Worm (Caenorhabditis elegans): ENCODE results near the gene clh-5.

clh-5 gene

ce11 chrII:9061099-9061498 is 37.3 kb downstream of the clh-5 start, which contains the start of gene T24B8.3:
Gene T24B8.3, minus strand, starts transcription at chrII:9061137.
- TF ChIP-seq C17E4.6 (GFP tag; IDR thresholded peaks at IDR 0.05) (no peak), madf-8 (GFP tag; conservative IDR thresholded peaks at IDR 0.05) (no peak), akir-1 (GFP tag; optimal IDR thresholded peaks at IDR 0.05) (no peak), Y79H2A.3 (GFP tag; conservative IDR thresholded peaks at IDR 0.05) (no peak), ztf-3 (GFP tag; optimal IDR thresholded peaks at IDR 0.05) (no peak), somi-1 (GFP tag; optimal IDR thresholded peaks at IDR 0.05) (no peak), ceh-79 (tag; optimal IDR thresholded peaks at IDR 0.05) (no peak), hlh-12 (tag; optimal IDR thresholded peaks at IDR 0.05) (no peak), hrde-1 (tag; optimal IDR thresholded peaks at IDR 0.05; ENCODE audit: borderline replicate concordance) (no peak), ZK185.1 (tag; optimal IDR thresholded peaks at IDR 0.05; ENCODE audit: poor library complexity, severe bottlenecking) (no peak), dpff-1 (tag; optimal IDR thresholded peaks at IDR 0.05) (no peak), C06A6.2 (GFP tag; conservative IDR thresholded peaks at IDR 0.05) (no peak), lin-40 (tag; optimal IDR thresholded peaks at IDR 0.05) (no peak), sea-2 (GFP tag; IDR thresholded peaks at IDR 0.05) (no peak), madf-3 (GFP tag; IDR thresholded peaks at IDR 0.05) (no peak), nhr-90 (tag; optimal IDR thresholded peaks at IDR 0.05) (no peak), nhr-27 (tag; optimal IDR thresholded peaks at IDR 0.05) (no peak), cebp-1 (GFP tag; IDR thresholded peaks at IDR 0.05) (no peak), cebp-1 (tag; optimal IDR thresholded peaks at IDR 0.05) (no peak)

ce11 chrII:9060332-9060840 is 38.0 kb downstream of the clh-5 start:
- TF ChIP-seq ztf-26 (tag; optimal IDR thresholded peaks at IDR 0.05) (peak; percentile 81), egl-18 (GFP tag; IDR thresholded peaks at IDR 0.05) (no peak), ceh-100 (GFP tag; IDR thresholded peaks at IDR 0.05) (0 out of 2 replicates have a peak, but pooled peaks have one; percentile 12), F57A8.1 (GFP tag; optimal IDR thresholded peaks at IDR 0.05) (peak; percentile 14), hlh-26 (GFP tag; conservative IDR thresholded peaks at IDR 0.05) (no peak), sptf-2 (GFP tag; optimal IDR thresholded peaks at IDR 0.05) (no peak), hrde-1 (tag; optimal IDR thresholded peaks at IDR 0.05; ENCODE audit: borderline replicate concordance) (no peak), chd-7 (tag; optimal IDR thresholded peaks at IDR 0.05) (peak; percentile 85), sdz-38 (tag; optimal IDR thresholded peaks at IDR 0.05) (no peak), let-526 (GFP tag; IDR thresholded peaks at IDR 0.05) (no peak), tbp1 (GFP tag; optimal IDR thresholded peaks at IDR 0.05) (peak; percentile 57), F33H1.4 (GFP tag; IDR thresholded peaks at IDR 0.05) (no peak), K11D2.4 (GFP tag; IDR thresholded peaks at IDR 0.05) (peak; percentile 85), lir-1 (GFP tag; conservative IDR thresholded peaks at IDR 0.05) (peak; percentile 96), lin-54 (GFP tag; optimal IDR thresholded peaks at IDR 0.05) (peak; percentile 64), madf-6 (GFP tag; IDR thresholded peaks at IDR 0.05) (no peak), D2030.7 (GFP tag; IDR thresholded peaks at IDR 0.05) (no peak), hmg-20 (GFP tag; IDR thresholded peaks at IDR 0.05) (0 out of 2 replicates have a peak, but pooled peaks have one; percentile 8), lin-40 (tag; optimal IDR thresholded peaks at IDR 0.05) (peak; percentile 83), B0261.1 (tag; optimal IDR thresholded peaks at IDR 0.05) (no peak), ceh-79 (tag; optimal IDR thresholded peaks at IDR 0.05) (no peak), F52B5.7 (tag; optimal IDR thresholded peaks at IDR 0.05) (no peak), F49E8.2 (tag; optimal IDR thresholded peaks at IDR 0.05; ENCODE audit: insufficient read depth) (no peak), dpl-1 (GFP tag; optimal IDR thresholded peaks at IDR 0.05) (no peak), snpc-1.1 (tag; optimal IDR thresholded peaks at IDR 0.05; ENCODE audit: insufficient read depth) (no peak), ceh-58 (GFP tag; IDR thresholded peaks at IDR 0.05) (no peak), lsy-27 (tag; optimal IDR thresholded peaks at IDR 0.05; ENCODE audit: borderline replicate concordance, insufficient read depth) (no peak), hlh-12 (tag; optimal IDR thresholded peaks at IDR 0.05) (no peak), efl-1 (GFP tag; optimal IDR thresholded peaks at IDR 0.05) (no peak), snpc-1.3 (tag; optimal IDR thresholded peaks at IDR 0.05; ENCODE audit: insufficient read depth) (no peak), ceh-91 (GFP tag; IDR thresholded peaks at IDR 0.05) (peak; percentile 25; the same call in 1 of the 2 replicates), attf-6 (GFP tag; IDR thresholded peaks at IDR 0.05) (no peak)
